Worm (Caenorhabditis elegans) whole organism, L1 larva: ENCODE measurements around the gene nhr-280.

Experiments used
- C04F5.9 ChIP-seq: sonication (generic microtip); optimal IDR thresholded peaks from 2 replicates; lab custom pipeline; 2016; ENCODE audit warnings: missing genetic modification characterization, missing compliant biosample characterization
- C16A3.4 ChIP-seq: fragments of 150-350 bp; optimal IDR thresholded peaks from 2 replicates; lab custom pipeline; 2014; ENCODE audit warnings: missing biosample characterization, missing genetic modification characterization
- C34B4.2 ChIP-seq: sonication (generic microtip); optimal IDR thresholded peaks from 2 replicates; lab custom pipeline; 2017; ENCODE audit warnings: mild to moderate bottlenecking, missing genetic modification characterization, missing compliant biosample characterization
- F16B12.6 ChIP-seq: fragments of 150-350 bp; optimal IDR thresholded peaks from 2 replicates; lab custom pipeline; 2014; ENCODE audit warnings: missing biosample characterization, missing genetic modification characterization
- aha-1 ChIP-seq: fragments of 150-350 bp; optimal IDR thresholded peaks from 2 replicates; lab custom pipeline; 2014; ENCODE audit warnings: missing biosample characterization, missing genetic modification characterization
- alr-1 ChIP-seq: fragments of 200-800 bp; sonication (Bioruptor generic); optimal IDR thresholded peaks from 2 replicates; lab custom pipeline; 2018; ENCODE audit warnings: borderline replicate concordance, mild to moderate bottlenecking, missing genetic modification characterization, missing compliant biosample characterization
- aly-2 ChIP-seq: fragments of 150-350 bp; optimal IDR thresholded peaks from 2 replicates; lab custom pipeline; 2014; ENCODE audit warnings: missing biosample characterization, missing genetic modification characterization
- blmp-1 ChIP-seq: fragments of 150-350 bp; optimal IDR thresholded peaks from 2 replicates; lab custom pipeline; 2014; ENCODE audit warnings: missing biosample characterization, missing genetic modification characterization
- ceh-8 ChIP-seq: fragments of 200-800 bp; sonication (Bioruptor generic); optimal IDR thresholded peaks from 2 replicates; lab custom pipeline; 2018; ENCODE audit warnings: mild to moderate bottlenecking, missing genetic modification characterization, moderate library complexity, missing compliant biosample characterization
- ceh-90 ChIP-seq: sonication (generic microtip); optimal IDR thresholded peaks from 2 replicates; lab custom pipeline; 2016; ENCODE audit warnings: missing genetic modification characterization, missing compliant biosample characterization
- ces-1 ChIP-seq: fragments of 150-350 bp; optimal IDR thresholded peaks from 2 replicates; lab custom pipeline; 2014; ENCODE audit warnings: missing biosample characterization, missing genetic modification reagents, missing genetic modification characterization
- dpl-1 ChIP-seq, 3 experiments: fragments of 150-350 bp in 2 of 3; sonication (generic microtip) in 1 of 3; optimal IDR thresholded peaks; 2 replicates each; lab custom pipeline; 2014 to 2017; ENCODE audit warnings: missing biosample characterization in 3 of 3, missing genetic modification characterization in 3 of 3, missing genetic modification reagents in 3 of 3
- dsc-1 ChIP-seq: sonication (generic microtip); optimal IDR thresholded peaks from 2 replicates; lab custom pipeline; 2016; ENCODE audit warnings: mild to moderate bottlenecking, missing genetic modification characterization, missing compliant biosample characterization
- efl-3 ChIP-seq: fragments of 200-800 bp; sonication (Bioruptor generic); optimal IDR thresholded peaks from 2 replicates; lab custom pipeline; 2018; ENCODE audit warnings: mild to moderate bottlenecking, missing genetic modification characterization, missing compliant biosample characterization
- egl-13 ChIP-seq: sonication (generic microtip); optimal IDR thresholded peaks from 2 replicates; lab custom pipeline; 2016; ENCODE audit warnings: missing genotype, missing genetic modification reagents, missing genetic modification characterization, missing compliant biosample characterization
- fkh-8 ChIP-seq: sonication (generic microtip); optimal IDR thresholded peaks from 2 replicates; lab custom pipeline; 2016; ENCODE audit warnings: mild to moderate bottlenecking, missing genetic modification characterization, missing compliant biosample characterization
- fos-1 ChIP-seq: fragments of 150-350 bp; optimal IDR thresholded peaks from 2 replicates; lab custom pipeline; 2014; ENCODE audit warnings: missing biosample characterization, missing genetic modification characterization
- hlh-17 ChIP-seq: fragments of 200-800 bp; sonication (Bioruptor generic); optimal IDR thresholded peaks from 2 replicates; lab custom pipeline; 2018; ENCODE audit warnings: missing genetic modification characterization, mild to moderate bottlenecking, missing compliant biosample characterization, moderate library complexity, borderline replicate concordance
- hlh-4 ChIP-seq: sonication (generic microtip); optimal IDR thresholded peaks from 2 replicates; lab custom pipeline; 2016; ENCODE audit warnings: mild to moderate bottlenecking, missing genetic modification characterization, missing compliant biosample characterization
- hpl-2 ChIP-seq: fragments of 150-350 bp; optimal IDR thresholded peaks from 2 replicates; lab custom pipeline; 2014; ENCODE audit warnings: missing biosample characterization, missing genetic modification reagents, missing genetic modification characterization
- irx-1 ChIP-seq: sonication (generic microtip); optimal IDR thresholded peaks from 2 replicates; lab custom pipeline; 2016; ENCODE audit warnings: missing genetic modification characterization, missing compliant biosample characterization
- isw-1 ChIP-seq: fragments of 200-800 bp; sonication (Bioruptor generic); IDR thresholded peaks from 2 replicates; pipeline ENCODE4 v1.3.6; 2022; ENCODE audit warnings: missing genetic modification characterization, missing compliant biosample characterization
- jun-1 ChIP-seq: fragments of 150-350 bp; optimal IDR thresholded peaks from 2 replicates; lab custom pipeline; 2014; ENCODE audit warnings: missing biosample characterization, missing genetic modification reagents, missing genetic modification characterization
- lin-13 ChIP-seq: fragments of 150-350 bp; optimal IDR thresholded peaks from 2 replicates; lab custom pipeline; 2014; ENCODE audit warnings: missing biosample characterization, missing genetic modification reagents, missing genetic modification characterization
- lin-14 ChIP-seq: fragments of 200-800 bp; sonication (Bioruptor generic); optimal IDR thresholded peaks from 2 replicates; lab custom pipeline; 2018; ENCODE audit warnings: mild to moderate bottlenecking, missing genetic modification characterization, moderate library complexity, missing compliant biosample characterization
- lin-15B ChIP-seq: fragments of 150-350 bp; sonication (generic microtip); optimal IDR thresholded peaks from 3 replicates; lab custom pipeline; 2014; ENCODE audit warnings: missing biosample characterization, missing genetic modification characterization
- lir-3 ChIP-seq: sonication (generic microtip); optimal IDR thresholded peaks from 2 replicates; lab custom pipeline; 2016; ENCODE audit warnings: mild to moderate bottlenecking, missing genetic modification characterization, moderate library complexity, missing compliant biosample characterization; ENCODE audit not compliant: poor library complexity
- lsy-2 ChIP-seq, 2 experiments: fragments of 150-350 bp; optimal IDR thresholded peaks; 2 replicates each; lab custom pipeline; 2014; ENCODE audit warnings: missing biosample characterization in 2 of 2, missing genetic modification characterization in 2 of 2
- mdl-1 ChIP-seq, 2 experiments: fragments of 150-350 bp; optimal IDR thresholded peaks; 2 replicates each; lab custom pipeline; 2014 to 2017; ENCODE audit warnings: missing biosample characterization in 2 of 2, missing genetic modification characterization in 2 of 2, inconsistent platforms in 1 of 2
- mep-1 ChIP-seq: fragments of 150-350 bp; optimal IDR thresholded peaks from 2 replicates; lab custom pipeline; 2014; ENCODE audit warnings: missing biosample characterization, missing genetic modification characterization
- nhr-12 ChIP-seq: sonication (generic microtip); optimal IDR thresholded peaks from 2 replicates; lab custom pipeline; 2017; ENCODE audit warnings: missing biosample characterization, missing genetic modification characterization
- nhr-19 ChIP-seq: fragments of 200-800 bp; sonication (Bioruptor generic); conservative IDR thresholded peaks from 2 replicates; pipeline ENCODE4 v1.3.6; 2022; ENCODE audit warnings: missing genetic modification characterization, missing compliant biosample characterization
- nhr-20 ChIP-seq: sonication (generic microtip); optimal IDR thresholded peaks from 2 replicates; lab custom pipeline; 2016; ENCODE audit warnings: mild to moderate bottlenecking, missing genetic modification characterization, missing compliant biosample characterization
- nhr-237 ChIP-seq: fragments of 150-350 bp; optimal IDR thresholded peaks from 2 replicates; lab custom pipeline; 2014; ENCODE audit warnings: missing biosample characterization, missing genetic modification characterization
- nhr-28 ChIP-seq: fragments of 150-350 bp; optimal IDR thresholded peaks from 2 replicates; lab custom pipeline; 2014; ENCODE audit warnings: missing biosample characterization, missing genetic modification characterization
- nhr-47 ChIP-seq: sonication (generic microtip); optimal IDR thresholded peaks from 2 replicates; lab custom pipeline; 2016; ENCODE audit warnings: mild to moderate bottlenecking, missing genetic modification characterization, moderate library complexity, missing compliant biosample characterization
- nhr-84 ChIP-seq: sonication (generic microtip); optimal IDR thresholded peaks from 2 replicates; lab custom pipeline; 2017; ENCODE audit warnings: missing biosample characterization, missing genetic modification characterization
- nhr-85 ChIP-seq: sonication (generic microtip); peaks from one replicate; lab custom pipeline; 2016; ENCODE audit warnings: missing genetic modification characterization, inconsistent platforms, missing compliant biosample characterization
- nhr-90 ChIP-seq: sonication (generic microtip); optimal IDR thresholded peaks from 2 replicates; lab custom pipeline; 2016; ENCODE audit warnings: mild to moderate bottlenecking, missing genetic modification characterization, missing compliant biosample characterization; ENCODE audit not compliant: poor library complexity
- pax-3 ChIP-seq: fragments of 200-800 bp; sonication (Bioruptor generic); optimal IDR thresholded peaks from 2 replicates; lab custom pipeline; 2018; ENCODE audit warnings: mild to moderate bottlenecking, missing genetic modification characterization, moderate library complexity, missing compliant biosample characterization
- rnt-1 ChIP-seq: sonication (generic microtip); optimal IDR thresholded peaks from 2 replicates; lab custom pipeline; 2016; ENCODE audit warnings: mild to moderate bottlenecking, missing genetic modification characterization, moderate library complexity, missing compliant biosample characterization
- skn-1 ChIP-seq: fragments of 150-350 bp; optimal IDR thresholded peaks from 2 replicates; lab custom pipeline; 2014; ENCODE audit warnings: missing biosample characterization, missing genetic modification characterization
- snu-23 ChIP-seq: sonication (generic microtip); optimal IDR thresholded peaks from 2 replicates; lab custom pipeline; 2016; ENCODE audit warnings: missing genetic modification characterization, missing compliant biosample characterization
- sptf-1 ChIP-seq: fragments of 150-350 bp; optimal IDR thresholded peaks from 2 replicates; lab custom pipeline; 2014; ENCODE audit warnings: missing biosample characterization, missing genetic modification characterization
- sup-37 ChIP-seq: fragments of 200-800 bp; sonication (Bioruptor generic); optimal IDR thresholded peaks from 2 replicates; lab custom pipeline; 2018; ENCODE audit warnings: mild to moderate bottlenecking, missing genetic modification characterization, missing compliant biosample characterization
- tbx-2 ChIP-seq: sonication (generic microtip); optimal IDR thresholded peaks from 2 replicates; lab custom pipeline; 2016; ENCODE audit warnings: missing genetic modification characterization, missing compliant biosample characterization
- tlp-1 ChIP-seq: fragments of 150-350 bp; optimal IDR thresholded peaks from 2 replicates; lab custom pipeline; 2014; ENCODE audit warnings: missing biosample characterization, missing genetic modification characterization
- unc-130 ChIP-seq: fragments of 150-350 bp; optimal IDR thresholded peaks from 2 replicates; lab custom pipeline; 2017; ENCODE audit warnings: missing biosample characterization, missing genetic modification characterization, inconsistent platforms
- unc-86 ChIP-seq: sonication (generic microtip); optimal IDR thresholded peaks from 2 replicates; lab custom pipeline; 2016; ENCODE audit warnings: missing genetic modification characterization, missing compliant biosample characterization
- xbp-1 ChIP-seq: sonication (generic microtip); optimal IDR thresholded peaks from 2 replicates; lab custom pipeline; 2016; ENCODE audit warnings: missing genetic modification characterization, missing compliant biosample characterization
- zip-4 ChIP-seq: fragments of 200-800 bp; sonication (Bioruptor generic); optimal IDR thresholded peaks from 2 replicates; lab custom pipeline; 2018; ENCODE audit warnings: mild to moderate bottlenecking, missing genetic modification characterization, moderate library complexity, missing compliant biosample characterization
- ztf-11 ChIP-seq, 2 experiments: sonication (generic microtip); optimal IDR thresholded peaks; 2 replicates each; lab custom pipeline; 2016 to 2017; ENCODE audit warnings: missing genetic modification characterization in 2 of 2, missing biosample characterization in 1 of 2, missing compliant biosample characterization in 1 of 2

The nhr-280 gene

DNA sequence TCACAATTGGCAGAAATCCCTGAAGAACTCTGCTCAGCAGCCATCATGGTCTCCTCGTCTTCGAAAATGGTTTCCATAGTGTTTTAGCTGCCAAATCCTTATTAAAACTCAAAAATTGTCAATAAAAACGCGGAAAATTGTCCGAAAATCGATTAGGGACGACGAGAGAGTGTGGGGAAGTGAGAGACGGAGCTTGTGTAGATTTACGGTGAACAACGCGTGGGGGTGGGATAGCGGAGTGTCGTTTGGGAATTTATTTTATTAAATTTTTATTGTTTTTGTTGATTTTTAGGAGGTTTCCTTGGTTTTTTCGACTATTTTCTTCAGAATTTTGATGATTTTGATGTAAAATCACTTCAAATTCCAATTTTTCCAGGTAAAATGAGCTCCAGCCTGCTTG lies 43.4 kb downstream of the nhr-280 start, which contains the start of the genes F54C4.4 and mrpl-40 (continued):
- TF ChIP-seq hlh-4 = no peak
- TF ChIP-seq irx-1 (tag; lab: Kevin White, UChicago) = peak; percentile 57
- TF ChIP-seq F16B12.6 (tag; lab: Kevin White, UChicago) = peak; percentile 36
- TF ChIP-seq hpl-2 (GFP tag; lab: Kevin White, UChicago) = peak; percentile 11
- TF ChIP-seq nhr-47 (tag; lab: Kevin White, UChicago) = peak; percentile 84
- peak; percentile 73 for TF ChIP-seq lin-14
- peak; percentile 29 for TF ChIP-seq skn-1 (tag; lab: Kevin White, UChicago)
- no peak for TF ChIP-seq efl-3 (GFP tag; lab: Kevin White, UChicago)
- no peak for TF ChIP-seq nhr-12
- TF ChIP-seq aha-1 (tag; lab: Kevin White, UChicago) = no peak
- TF ChIP-seq C34B4.2 (tag; lab: Kevin White, UChicago) = no peak
- peak; percentile 72 for TF ChIP-seq unc-86 (tag; lab: Kevin White, UChicago)
- TF ChIP-seq dsc-1 = peak; percentile 58
- no peak for TF ChIP-seq ceh-8
- peak; percentile 23 for TF ChIP-seq egl-13
- TF ChIP-seq sup-37 (GFP tag; lab: Kevin White, UChicago) = no peak
- no peak for TF ChIP-seq hlh-17 (GFP tag; lab: Kevin White, UChicago)
- peak; percentile 14 for TF ChIP-seq blmp-1 (tag; lab: Kevin White, UChicago)
- TF ChIP-seq ceh-90 = no peak
- no peak for TF ChIP-seq tlp-1 (tag; lab: Kevin White, UChicago)
- TF ChIP-seq nhr-84 = no peak
- TF ChIP-seq tbx-2 = peak; percentile 69
- peak; percentile 59 for TF ChIP-seq nhr-90 (tag; lab: Kevin White, UChicago)
- peak; percentile 66 for TF ChIP-seq jun-1 (tag; lab: Kevin White, UChicago)
- no peak for TF ChIP-seq nhr-28 (tag; lab: Kevin White, UChicago)
- TF ChIP-seq dpl-1 (GFP tag; optimal IDR thresholded peaks at IDR 0.05; lab: Kevin White, UChicago) = peak; percentile 45 to 67 (median 65)
- peak; percentile 86 for TF ChIP-seq snu-23
- TF ChIP-seq pax-3 (tag; lab: Kevin White, UChicago) = peak; percentile 40
- no peak for TF ChIP-seq aly-2
- peak; percentile 58 for TF ChIP-seq nhr-19
- TF ChIP-seq nhr-20 (tag; lab: Kevin White, UChicago) = peak; percentile 53
- TF ChIP-seq ces-1 (GFP tag; lab: Kevin White, UChicago) = no peak
- TF ChIP-seq zip-4 (GFP tag; lab: Kevin White, UChicago) = no peak
- peak; percentile 25 for TF ChIP-seq fos-1
- peak; percentile 46 for TF ChIP-seq lin-15B (tag; lab: Kevin White, UChicago)
- no peak for TF ChIP-seq alr-1 (tag; lab: Kevin White, UChicago)
- TF ChIP-seq C16A3.4 = peak; percentile 74
- TF ChIP-seq mdl-1 (tag; optimal IDR thresholded peaks at IDR 0.05; lab: Kevin White, UChicago) = peak in 1 of 2 experiments; percentile 34
- peak in 1 of 2 experiments; percentile 57 for TF ChIP-seq ztf-11 (tag; optimal IDR thresholded peaks at IDR 0.05; lab: Kevin White, UChicago)

DNA sequence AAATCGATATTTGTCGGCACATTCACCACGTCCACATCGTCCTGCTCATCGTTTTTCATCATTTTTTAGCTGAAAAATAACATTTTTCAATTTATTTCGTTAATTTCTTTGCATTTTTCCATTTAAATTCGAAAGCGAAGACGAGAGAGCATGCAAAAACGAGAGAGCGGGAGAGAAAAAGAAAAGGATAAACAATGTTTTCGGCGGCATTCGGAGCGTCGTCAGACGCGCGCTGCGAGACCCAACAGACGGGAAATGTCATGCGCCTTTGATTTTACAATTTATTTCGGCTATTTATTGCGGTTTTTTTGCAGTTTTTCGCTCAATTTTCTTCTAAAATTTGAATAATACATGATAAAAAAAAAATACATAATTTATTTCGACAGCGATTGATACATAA lies 44.2 kb downstream of the nhr-280 start, which contains the start of gene attf-3:
TSS of gene attf-3 (minus strand) at position 69 of the 400 bp plus-strand sequence.
- peak in 1 of 2 experiments; percentile 57 for TF ChIP-seq mdl-1 (tag; optimal IDR thresholded peaks at IDR 0.05; lab: Kevin White, UChicago)
- peak; percentile 47 for TF ChIP-seq nhr-19
- TF ChIP-seq irx-1 (tag; lab: Kevin White, UChicago) = no peak
- peak; percentile 70 for TF ChIP-seq snu-23
- TF ChIP-seq F16B12.6 (tag; lab: Kevin White, UChicago) = peak; percentile 38
- TF ChIP-seq jun-1 (tag; lab: Kevin White, UChicago) = peak; percentile 4
- TF ChIP-seq lin-15B (tag; lab: Kevin White, UChicago) = peak; percentile 55
- peak; percentile 49 for TF ChIP-seq rnt-1 (tag; lab: Kevin White, UChicago)
- TF ChIP-seq fos-1 = peak; percentile 50
- TF ChIP-seq fkh-8 (tag; lab: Kevin White, UChicago) = peak; percentile 74
- TF ChIP-seq isw-1 (GFP tag; lab: Robert Waterston, UW) = peak; percentile 58
- TF ChIP-seq lsy-2 (tag; optimal IDR thresholded peaks at IDR 0.05; lab: Kevin White, UChicago) = peak; percentile 73 to 91
- peak; percentile 35 for TF ChIP-seq unc-86 (tag; lab: Kevin White, UChicago)
- no peak for TF ChIP-seq nhr-237 (tag; lab: Kevin White, UChicago)
- peak; percentile 39 for TF ChIP-seq lin-13 (GFP tag; lab: Kevin White, UChicago)
- no peak for TF ChIP-seq lir-3
- TF ChIP-seq tlp-1 (tag; lab: Kevin White, UChicago) = no peak
- no peak for TF ChIP-seq hlh-17 (GFP tag; lab: Kevin White, UChicago)
- TF ChIP-seq xbp-1 (tag; lab: Kevin White, UChicago) = peak; percentile 58
- no peak for TF ChIP-seq C04F5.9
- peak; percentile 75 for TF ChIP-seq mep-1
- TF ChIP-seq nhr-85 = no peak
- peak; percentile 52 for TF ChIP-seq unc-130 (tag; lab: Kevin White, UChicago)
- peak; percentile 67 for TF ChIP-seq blmp-1 (tag; lab: Kevin White, UChicago)
- no peak for TF ChIP-seq sptf-1 (tag; lab: Kevin White, UChicago)
